Worm (Caenorhabditis elegans) whole organism, young adult: Measurements from ENCODE around the gene F54D12.1.

Source experiments
- F22D6.2 ChIP-seq: sonication (generic microtip); optimal IDR thresholded peaks from 2 replicates; lab custom pipeline; 2016; ENCODE audit warnings: mild to moderate bottlenecking, missing genetic modification characterization, missing compliant biosample characterization
- F57A8.1 ChIP-seq: fragments of 200-800 bp; sonication (Bioruptor generic); optimal IDR thresholded peaks from 2 replicates; lab custom pipeline; 2018; ENCODE audit warnings: mild to moderate bottlenecking, missing genetic modification characterization, moderate library complexity, missing compliant biosample characterization
- K12H6.12 ChIP-seq: fragments of 200-800 bp; sonication (Bioruptor generic); optimal IDR thresholded peaks from 2 replicates; lab custom pipeline; 2018; ENCODE audit warnings: mild to moderate bottlenecking, missing genetic modification characterization, missing compliant biosample characterization
- ama-1 ChIP-seq, 3 experiments: fragments of 150-350 bp in 1 of 3; sonication (generic microtip) in 2 of 3; optimal IDR thresholded peaks; 2 replicates each; lab custom pipeline; 2014 to 2018; ENCODE audit warnings: missing biosample characterization in 2 of 3, missing genetic modification characterization in 2 of 3, missing genetic modification reagents in 2 of 3
- aptf-3 ChIP-seq: fragments of 200-800 bp; sonication (Bioruptor generic); IDR thresholded peaks from 2 replicates; pipeline ENCODE4 v1.3.6; 2022; ENCODE audit warnings: missing genetic modification characterization, missing compliant biosample characterization
- ceh-58 ChIP-seq: fragments of 200-800 bp; sonication (Bioruptor generic); IDR thresholded peaks from 2 replicates; pipeline ENCODE4 v1.3.6; 2022; ENCODE audit warnings: missing genetic modification characterization, missing compliant biosample characterization
- efl-1 ChIP-seq: fragments of 150-350 bp; optimal IDR thresholded peaks from 2 replicates; lab custom pipeline; 2014; ENCODE audit warnings: missing biosample characterization, missing genetic modification reagents, missing genetic modification characterization
- hrde-1 ChIP-seq: sonication (generic microtip); optimal IDR thresholded peaks from 2 replicates; lab custom pipeline; 2016; ENCODE audit warnings: missing genetic modification characterization, mild to moderate bottlenecking, missing compliant biosample characterization, moderate library complexity, missing genotype, missing genetic modification reagents, borderline replicate concordance
- nfya-2 ChIP-seq: fragments of 200-800 bp; sonication (Bioruptor generic); IDR thresholded peaks from 2 replicates; pipeline ENCODE4 v1.3.6; 2022; ENCODE audit warnings: missing genetic modification reagents, missing genetic modification characterization, missing compliant biosample characterization
- nhr-120 ChIP-seq: fragments of 200-800 bp; sonication (Bioruptor generic); IDR thresholded peaks from 2 replicates; pipeline ENCODE4 v1.3.6; 2022; ENCODE audit warnings: missing genetic modification characterization, missing compliant biosample characterization
- nhr-80 ChIP-seq: sonication (generic microtip); optimal IDR thresholded peaks from 2 replicates; lab custom pipeline; 2016; ENCODE audit warnings: missing genetic modification characterization, missing compliant biosample characterization
- ztf-25 ChIP-seq: fragments of 200-800 bp; sonication (Bioruptor generic); IDR thresholded peaks from 2 replicates; pipeline ENCODE4 v1.3.6; 2022; ENCODE audit warnings: missing genetic modification reagents, missing genetic modification characterization, missing compliant biosample characterization
- ztf-6 ChIP-seq: fragments of 200-800 bp; sonication (Bioruptor generic); IDR thresholded peaks from 2 replicates; pipeline ENCODE4 v1.3.6; 2022; ENCODE audit warnings: missing genetic modification reagents, missing genetic modification characterization, missing compliant biosample characterization

DNA sequence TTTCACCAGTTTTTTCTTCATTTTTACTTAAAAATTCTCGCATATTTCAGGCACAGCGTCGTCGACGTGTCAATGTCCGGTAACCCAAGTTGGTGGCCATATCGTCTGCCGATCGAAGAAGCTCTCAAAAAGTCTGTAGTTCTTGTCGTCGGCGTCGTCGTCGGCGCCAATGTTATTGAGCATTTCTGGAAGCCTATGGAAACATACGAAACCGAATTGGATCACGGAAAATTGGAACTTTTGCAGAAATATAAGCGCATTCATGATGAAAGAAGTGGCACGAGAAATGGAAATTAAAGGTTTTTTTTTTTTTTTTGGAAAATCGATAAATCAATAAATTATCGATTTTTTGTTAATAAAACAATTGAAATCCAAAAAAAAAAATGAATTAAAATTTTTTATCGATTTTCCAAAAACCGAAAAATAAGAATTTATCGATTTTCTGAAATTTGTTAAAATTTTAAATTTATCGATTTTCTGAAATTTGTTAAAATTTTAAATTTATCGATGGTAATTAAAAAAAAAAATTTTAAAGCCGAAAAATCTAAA, 12.2 kb downstream of the F54D12.1 start, which contains the start of gene alkb-1:
- no peak for TF ChIP-seq nhr-120 (GFP tag; lab: Robert Waterston, UW)
- no peak for TF ChIP-seq nfya-2
- TF ChIP-seq hrde-1 (tag; lab: Kevin White, UChicago): no peak
- TF ChIP-seq ceh-58: no peak
- no peak for TF ChIP-seq efl-1 (GFP tag; lab: Kevin White, UChicago)
- TF ChIP-seq F22D6.2 (tag; lab: Kevin White, UChicago): no peak
- TF ChIP-seq nhr-80 (tag; lab: Kevin White, UChicago): no peak
- no peak for TF ChIP-seq aptf-3
- TF ChIP-seq ama-1 (optimal IDR thresholded peaks at IDR 0.05; lab: Kevin White, UChicago): no peak
- TF ChIP-seq ama-1 (GFP tag; optimal IDR thresholded peaks at IDR 0.05; lab: Kevin White, UChicago): no peak
- no peak for TF ChIP-seq ztf-25 (GFP tag; lab: Robert Waterston, UW)
- TF ChIP-seq F57A8.1: no peak
- TF ChIP-seq K12H6.12 (tag; lab: Kevin White, UChicago): no peak
- no peak for TF ChIP-seq ztf-6 (GFP tag; lab: Robert Waterston, UW)
